Worm (Caenorhabditis elegans) whole organism, early embryonic: ENCODE results near the gene mlp-1.

ENCODE experiments used
- aly-1 ChIP-seq: sonication (generic microtip); optimal IDR thresholded peaks from 2 replicates; lab custom pipeline; 2016; ENCODE audit warnings: missing genetic modification characterization, missing compliant biosample characterization
- ama-1 ChIP-seq: fragments of 150-350 bp; optimal IDR thresholded peaks from 2 replicates; lab custom pipeline; 2014
- ceh-13 ChIP-seq: fragments of 200-800 bp; sonication (Bioruptor generic); optimal IDR thresholded peaks from 2 replicates; lab custom pipeline; 2018; ENCODE audit warnings: mild to moderate bottlenecking, missing genetic modification characterization, missing compliant biosample characterization
- ets-7 ChIP-seq: sonication (generic microtip); optimal IDR thresholded peaks from 2 replicates; lab custom pipeline; 2016; ENCODE audit warnings: missing genotype, missing genetic modification characterization, missing compliant biosample characterization
- flt-1 ChIP-seq: fragments of 200-800 bp; sonication (Bioruptor generic); IDR thresholded peaks from 2 replicates; pipeline ENCODE4 v1.3.6; 2022; ENCODE audit warnings: missing genetic modification characterization, missing compliant biosample characterization
- sea-1 ChIP-seq: fragments of 200-800 bp; sonication (Bioruptor generic); conservative IDR thresholded peaks from 2 replicates; pipeline ENCODE4 v1.3.6; 2022; ENCODE audit warnings: missing genetic modification characterization, missing compliant biosample characterization
- tbx-11 ChIP-seq: fragments of 200-800 bp; sonication (Bioruptor generic); IDR thresholded peaks from 2 replicates; pipeline ENCODE4 v1.3.6; 2022; ENCODE audit warnings: missing genetic modification characterization, missing compliant biosample characterization

DNA sequence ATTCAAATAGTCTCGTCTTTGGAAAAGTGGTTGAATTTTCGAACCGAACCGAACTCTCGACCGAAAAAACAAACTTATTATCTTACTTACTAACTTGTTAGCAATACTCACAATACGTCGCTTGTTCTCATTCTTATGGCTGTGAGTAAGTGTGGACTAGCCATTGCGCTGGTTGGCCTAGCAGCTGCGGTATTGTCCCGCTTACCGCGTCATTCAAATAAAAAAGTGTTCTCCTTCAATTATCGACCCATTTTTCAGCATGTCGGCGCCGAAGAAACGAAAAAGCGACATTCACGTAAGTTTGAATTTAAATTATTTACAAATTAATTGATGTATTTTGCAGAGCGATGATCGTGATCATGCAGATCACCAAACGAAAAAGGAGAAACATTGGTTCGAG, 15.8 kb downstream of the mlp-1 start:
- TF ChIP-seq tbx-11 (no peak), ceh-13 (no peak), ama-1 (no peak), sea-1 (no peak), ets-7 (no peak), flt-1 (GFP tag; lab: Robert Waterston, UW) (no peak), aly-1 (tag; lab: Kevin White, UChicago) (no peak)
